Worm (Caenorhabditis elegans): Measurements from ENCODE around the gene B0507.9.

ce11 chrV:8767041-8767440, 1.2 kb upstream of the B0507.9 start:
- TF ChIP-seq zim-3 (tag; optimal IDR thresholded peaks at IDR 0.05) (no peak), lin-35 (GFP tag; optimal IDR thresholded peaks at IDR 0.05) (no peak), zfh-2 (GFP tag; conservative IDR thresholded peaks at IDR 0.05) (no peak), Y95B8A.8 (GFP tag; IDR thresholded peaks at IDR 0.05) (no peak), lsl-1 (GFP tag; optimal IDR thresholded peaks at IDR 0.05) (no peak), fkh-3 (tag; optimal IDR thresholded peaks at IDR 0.05) (no peak), let-607 (tag; optimal IDR thresholded peaks at IDR 0.05) (no peak), ama-1 (optimal IDR thresholded peaks at IDR 0.05) (no peak), ama-1 (GFP tag; optimal IDR thresholded peaks at IDR 0.05) (no peak)
